Worm (Caenorhabditis elegans) whole organism, L1 larva: Measurements from ENCODE around the gene cpr-8.

ENCODE experiments used
- C34B4.2 ChIP-seq: sonication (generic microtip); optimal IDR thresholded peaks from 2 replicates; lab custom pipeline; 2017; ENCODE audit warnings: mild to moderate bottlenecking, missing genetic modification characterization, missing compliant biosample characterization
- aha-1 ChIP-seq: fragments of 150-350 bp; optimal IDR thresholded peaks from 2 replicates; lab custom pipeline; 2014; ENCODE audit warnings: missing biosample characterization, missing genetic modification characterization
- ama-1 ChIP-seq: fragments of 150-350 bp; optimal IDR thresholded peaks from 2 replicates; lab custom pipeline; 2014
- blmp-1 ChIP-seq: fragments of 150-350 bp; optimal IDR thresholded peaks from 2 replicates; lab custom pipeline; 2014; ENCODE audit warnings: missing biosample characterization, missing genetic modification characterization
- ceh-8 ChIP-seq: fragments of 200-800 bp; sonication (Bioruptor generic); optimal IDR thresholded peaks from 2 replicates; lab custom pipeline; 2018; ENCODE audit warnings: mild to moderate bottlenecking, missing genetic modification characterization, moderate library complexity, missing compliant biosample characterization
- ceh-82 ChIP-seq, 3 experiments: fragments of 150-350 bp in 1 of 3; sonication (generic microtip) in 2 of 3; optimal IDR thresholded peaks; 2 replicates each; lab custom pipeline; 2014 to 2017; ENCODE audit warnings: missing biosample characterization in 3 of 3, missing genetic modification characterization in 3 of 3
- ceh-88 ChIP-seq: fragments of 200-800 bp; sonication (Bioruptor generic); IDR thresholded peaks from 2 replicates; pipeline ENCODE4 v1.3.6; 2022; ENCODE audit warnings: missing genetic modification characterization, missing compliant biosample characterization
- ceh-90 ChIP-seq: sonication (generic microtip); optimal IDR thresholded peaks from 2 replicates; lab custom pipeline; 2016; ENCODE audit warnings: missing genetic modification characterization, missing compliant biosample characterization
- efl-3 ChIP-seq: fragments of 200-800 bp; sonication (Bioruptor generic); optimal IDR thresholded peaks from 2 replicates; lab custom pipeline; 2018; ENCODE audit warnings: mild to moderate bottlenecking, missing genetic modification characterization, missing compliant biosample characterization
- egl-13 ChIP-seq: sonication (generic microtip); optimal IDR thresholded peaks from 2 replicates; lab custom pipeline; 2016; ENCODE audit warnings: missing genotype, missing genetic modification reagents, missing genetic modification characterization, missing compliant biosample characterization
- ets-5 ChIP-seq: fragments of 200-800 bp; sonication (Bioruptor generic); IDR thresholded peaks from 2 replicates; pipeline ENCODE4 v1.3.6; 2022; ENCODE audit warnings: missing genetic modification characterization, missing compliant biosample characterization
- fos-1 ChIP-seq: fragments of 150-350 bp; optimal IDR thresholded peaks from 2 replicates; lab custom pipeline; 2014; ENCODE audit warnings: missing biosample characterization, missing genetic modification characterization
- hlh-17 ChIP-seq: fragments of 200-800 bp; sonication (Bioruptor generic); optimal IDR thresholded peaks from 2 replicates; lab custom pipeline; 2018; ENCODE audit warnings: missing genetic modification characterization, mild to moderate bottlenecking, missing compliant biosample characterization, moderate library complexity, borderline replicate concordance
- hpl-2 ChIP-seq: fragments of 150-350 bp; optimal IDR thresholded peaks from 2 replicates; lab custom pipeline; 2014; ENCODE audit warnings: missing biosample characterization, missing genetic modification reagents, missing genetic modification characterization
- isw-1 ChIP-seq: fragments of 200-800 bp; sonication (Bioruptor generic); IDR thresholded peaks from 2 replicates; pipeline ENCODE4 v1.3.6; 2022; ENCODE audit warnings: missing genetic modification characterization, missing compliant biosample characterization
- jun-1 ChIP-seq: fragments of 150-350 bp; optimal IDR thresholded peaks from 2 replicates; lab custom pipeline; 2014; ENCODE audit warnings: missing biosample characterization, missing genetic modification reagents, missing genetic modification characterization
- lin-14 ChIP-seq: fragments of 200-800 bp; sonication (Bioruptor generic); optimal IDR thresholded peaks from 2 replicates; lab custom pipeline; 2018; ENCODE audit warnings: mild to moderate bottlenecking, missing genetic modification characterization, moderate library complexity, missing compliant biosample characterization
- lin-35 ChIP-seq, 2 experiments: fragments of 150-350 bp; optimal IDR thresholded peaks; 2 replicates each; lab custom pipeline; 2014; ENCODE audit warnings: missing biosample characterization in 2 of 2, missing genetic modification characterization in 2 of 2, missing genetic modification reagents in 2 of 2
- lir-3 ChIP-seq: sonication (generic microtip); optimal IDR thresholded peaks from 2 replicates; lab custom pipeline; 2016; ENCODE audit warnings: mild to moderate bottlenecking, missing genetic modification characterization, moderate library complexity, missing compliant biosample characterization; ENCODE audit not compliant: poor library complexity
- lsy-2 ChIP-seq, 2 experiments: fragments of 150-350 bp; optimal IDR thresholded peaks; 2 replicates each; lab custom pipeline; 2014; ENCODE audit warnings: missing biosample characterization in 2 of 2, missing genetic modification characterization in 2 of 2
- mdl-1 ChIP-seq, 2 experiments: fragments of 150-350 bp; optimal IDR thresholded peaks; 2 replicates each; lab custom pipeline; 2014 to 2017; ENCODE audit warnings: missing biosample characterization in 2 of 2, missing genetic modification characterization in 2 of 2, inconsistent platforms in 1 of 2
- mef-2 ChIP-seq: fragments of 150-350 bp; optimal IDR thresholded peaks from 2 replicates; lab custom pipeline; 2014; ENCODE audit warnings: missing biosample characterization, missing genetic modification characterization
- nhr-11 ChIP-seq: fragments of 150-350 bp; optimal IDR thresholded peaks from 2 replicates; lab custom pipeline; 2014; ENCODE audit warnings: missing biosample characterization, missing genetic modification characterization
- nhr-19 ChIP-seq: fragments of 200-800 bp; sonication (Bioruptor generic); conservative IDR thresholded peaks from 2 replicates; pipeline ENCODE4 v1.3.6; 2022; ENCODE audit warnings: missing genetic modification characterization, missing compliant biosample characterization
- nhr-20 ChIP-seq: sonication (generic microtip); optimal IDR thresholded peaks from 2 replicates; lab custom pipeline; 2016; ENCODE audit warnings: mild to moderate bottlenecking, missing genetic modification characterization, missing compliant biosample characterization
- nhr-84 ChIP-seq: sonication (generic microtip); optimal IDR thresholded peaks from 2 replicates; lab custom pipeline; 2017; ENCODE audit warnings: missing biosample characterization, missing genetic modification characterization
- pag-3 ChIP-seq: sonication (generic microtip); optimal IDR thresholded peaks from 2 replicates; lab custom pipeline; 2017; ENCODE audit warnings: missing genetic modification characterization, mild to moderate bottlenecking, missing compliant biosample characterization, antibody characterized with exemption, borderline replicate concordance; ENCODE audit not compliant: insufficient read depth
- skn-1 ChIP-seq: fragments of 150-350 bp; optimal IDR thresholded peaks from 2 replicates; lab custom pipeline; 2014; ENCODE audit warnings: missing biosample characterization, missing genetic modification characterization
- snpc-4 ChIP-seq: fragments of 150-350 bp; optimal IDR thresholded peaks from 2 replicates; lab custom pipeline; 2014; ENCODE audit warnings: missing biosample characterization, missing genetic modification characterization
- sox-4 ChIP-seq: sonication (generic microtip); optimal IDR thresholded peaks from 2 replicates; lab custom pipeline; 2016; ENCODE audit warnings: missing genetic modification characterization, missing compliant biosample characterization
- tbx-2 ChIP-seq: sonication (generic microtip); optimal IDR thresholded peaks from 2 replicates; lab custom pipeline; 2016; ENCODE audit warnings: missing genetic modification characterization, missing compliant biosample characterization
- unc-86 ChIP-seq: sonication (generic microtip); optimal IDR thresholded peaks from 2 replicates; lab custom pipeline; 2016; ENCODE audit warnings: missing genetic modification characterization, missing compliant biosample characterization
- vab-15 ChIP-seq: sonication (generic microtip); optimal IDR thresholded peaks from 2 replicates; lab custom pipeline; 2017; ENCODE audit warnings: missing genotype, mild to moderate bottlenecking, missing genetic modification characterization, missing compliant biosample characterization
- xbp-1 ChIP-seq: sonication (generic microtip); optimal IDR thresholded peaks from 2 replicates; lab custom pipeline; 2016; ENCODE audit warnings: missing genetic modification characterization, missing compliant biosample characterization
- zag-1 ChIP-seq: fragments of 150-350 bp; optimal IDR thresholded peaks from 2 replicates; lab custom pipeline; 2014; ENCODE audit warnings: missing biosample characterization, missing genetic modification characterization
- zip-4 ChIP-seq: fragments of 200-800 bp; sonication (Bioruptor generic); optimal IDR thresholded peaks from 2 replicates; lab custom pipeline; 2018; ENCODE audit warnings: mild to moderate bottlenecking, missing genetic modification characterization, moderate library complexity, missing compliant biosample characterization
- ztf-4 ChIP-seq: fragments of 150-350 bp; optimal IDR thresholded peaks from 2 replicates; lab custom pipeline; 2014; ENCODE audit warnings: missing biosample characterization, missing genetic modification characterization

Gene cpr-8

DNA sequence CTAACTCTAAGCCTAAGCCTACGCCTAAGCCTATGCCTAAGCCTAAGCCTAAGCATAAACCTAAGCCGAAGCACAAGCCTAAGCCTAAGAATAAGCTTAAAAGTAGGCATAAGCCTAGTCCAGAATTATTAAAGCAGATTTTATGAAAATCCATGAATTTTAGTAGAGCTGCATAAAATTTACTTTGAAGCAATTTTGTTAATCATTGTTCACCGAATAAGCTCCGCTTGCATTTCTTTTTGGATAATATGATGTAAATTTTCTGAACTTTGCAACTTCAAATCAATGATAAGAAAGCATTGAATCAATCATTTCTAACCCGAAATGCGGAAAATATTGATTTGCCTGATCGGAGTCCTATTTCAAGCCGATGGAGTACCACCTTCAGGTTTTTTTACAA lies at the start of gene cpr-8:
Gene cpr-8, plus strand, starts transcription at position 301 of the 400 bp plus-strand sequence.
- TF ChIP-seq mef-2 (no peak), ceh-90 (tag; lab: Kevin White, UChicago) (no peak), hlh-17 (GFP tag; lab: Kevin White, UChicago) (no peak)

DNA sequence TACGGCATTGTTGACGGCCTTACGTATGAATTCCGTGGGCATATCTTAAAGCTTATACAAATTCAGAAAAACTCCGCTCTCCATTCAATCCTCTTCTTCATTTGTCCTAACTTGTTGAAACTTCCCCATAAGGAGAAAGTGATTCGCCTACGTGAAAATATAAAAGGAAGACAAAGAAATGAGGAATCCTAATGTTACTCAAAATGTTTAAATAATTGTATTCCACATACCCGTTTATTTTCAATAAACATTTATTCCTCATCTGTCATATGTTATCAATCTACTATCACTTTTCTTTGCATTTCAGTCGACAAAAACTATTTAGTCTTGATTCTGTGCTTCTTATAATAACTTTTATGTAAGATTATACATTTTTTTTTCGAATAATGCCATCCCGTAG lies 46.4 kb upstream of the cpr-8 start, which contains the start of gene clec-203:
Gene clec-203, plus strand, starts transcription at position 301 of the 400 bp plus-strand sequence.
- TF ChIP-seq vab-15 (no peak), ets-5 (no peak), mef-2 (no peak), ceh-8 (GFP tag; lab: Kevin White, UChicago) (no peak), nhr-19 (GFP tag; lab: Robert Waterston, UW) (no peak), efl-3 (GFP tag; lab: Kevin White, UChicago) (no peak), C34B4.2 (tag; lab: Kevin White, UChicago) (no peak), egl-13 (tag; lab: Kevin White, UChicago) (no peak), unc-86 (tag; lab: Kevin White, UChicago) (no peak), ama-1 (lab: Kevin White, UChicago) (no peak), lin-35 (GFP tag; optimal IDR thresholded peaks at IDR 0.05; lab: Kevin White, UChicago) (no peak), pag-3 (no peak), sox-4 (tag; lab: Kevin White, UChicago) (no peak), lsy-2 (tag; optimal IDR thresholded peaks at IDR 0.05; lab: Kevin White, UChicago) (no peak), skn-1 (tag; lab: Kevin White, UChicago) (no peak), lin-14 (GFP tag; lab: Kevin White, UChicago) (no peak), blmp-1 (no peak), nhr-84 (tag; lab: Kevin White, UChicago) (no peak)

DNA sequence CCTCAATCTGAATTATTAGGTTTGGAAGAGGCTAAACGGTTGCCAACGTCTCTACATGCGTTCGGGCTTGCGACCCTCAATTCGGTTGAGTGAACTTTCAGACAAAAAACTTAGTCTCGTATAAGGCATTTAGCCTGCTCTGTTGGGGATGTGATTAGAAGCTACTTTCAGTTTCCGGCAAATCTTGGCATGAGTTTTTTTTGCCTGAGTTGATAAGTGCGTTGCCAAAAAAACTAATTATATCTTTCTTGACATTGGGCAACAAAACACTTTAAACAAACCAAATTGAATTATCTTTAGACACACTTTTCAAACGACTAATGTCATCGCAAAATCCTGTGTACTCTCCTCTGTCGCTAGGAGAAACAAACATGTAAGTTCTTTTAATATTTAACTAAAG lies 42.0 kb upstream of the cpr-8 start, which contains the start of gene Y50D4B.4:
Gene Y50D4B.4, plus strand, starts transcription at position 301 of the 400 bp plus-strand sequence.
- TF ChIP-seq ceh-82 (tag; optimal IDR thresholded peaks at IDR 0.05; lab: Kevin White, UChicago), result no peak
- TF ChIP-seq fos-1, result no peak
- no peak for TF ChIP-seq nhr-20 (tag; lab: Kevin White, UChicago)
- TF ChIP-seq jun-1 (tag; lab: Kevin White, UChicago), result no peak
- no peak for TF ChIP-seq zip-4 (GFP tag; lab: Kevin White, UChicago)
- no peak for TF ChIP-seq mef-2
- TF ChIP-seq tbx-2 (tag; lab: Kevin White, UChicago), result no peak

DNA sequence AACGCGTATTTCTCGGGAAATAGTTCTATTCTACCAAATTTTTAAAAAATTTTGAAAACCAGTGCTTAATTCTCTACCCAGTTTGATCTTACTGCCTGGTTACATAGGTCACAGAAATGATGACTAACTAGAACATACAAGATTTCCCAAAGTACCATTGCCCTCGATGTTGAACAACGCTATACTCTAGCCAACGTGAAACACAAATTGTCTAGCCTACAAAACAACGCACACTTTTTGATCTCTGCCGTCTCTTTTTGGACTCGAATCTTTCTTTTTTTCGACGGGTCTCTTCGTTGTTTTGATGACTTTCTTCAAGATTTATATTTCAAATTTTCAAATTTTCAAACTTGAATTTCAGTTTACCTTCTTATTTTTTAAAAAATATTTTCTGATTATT lies 34.1 kb upstream of the cpr-8 start, which contains the start of gene Y50D4B.2:
Gene Y50D4B.2, plus strand, starts transcription at position 301 of the 400 bp plus-strand sequence.
- TF ChIP-seq aha-1 (tag; lab: Kevin White, UChicago), result no peak
- TF ChIP-seq unc-86 (tag; lab: Kevin White, UChicago), result no peak
- no peak for TF ChIP-seq lir-3 (tag; lab: Kevin White, UChicago)
- no peak for TF ChIP-seq pag-3
- no peak for TF ChIP-seq ceh-88
- TF ChIP-seq zip-4 (GFP tag; lab: Kevin White, UChicago), result no peak
- TF ChIP-seq snpc-4 (tag; lab: Kevin White, UChicago), result no peak
- TF ChIP-seq ztf-4, result no peak
- TF ChIP-seq, all 84 proteins: peak for 0

DNA sequence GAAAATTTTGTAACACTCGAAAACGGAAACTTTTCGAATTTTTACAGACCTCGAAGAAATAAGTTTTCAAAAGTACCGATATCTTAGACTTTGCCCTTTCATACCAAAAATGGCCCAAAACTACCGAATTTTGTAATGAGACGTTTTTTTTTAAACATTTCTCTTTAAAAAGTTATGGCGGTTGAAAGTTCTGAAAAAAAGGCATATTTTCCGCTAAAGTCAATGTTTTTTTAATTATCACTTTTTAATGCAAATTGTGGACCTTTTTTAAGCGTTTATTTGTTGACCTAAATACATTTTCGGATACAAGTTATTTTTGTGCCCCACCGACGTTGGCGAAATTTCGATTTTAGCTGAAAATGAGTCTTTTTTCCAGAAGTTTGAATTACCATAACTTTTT lies 31.8 kb upstream of the cpr-8 start:
- no peak for TF ChIP-seq nhr-11 (tag; lab: Kevin White, UChicago)
- no peak for TF ChIP-seq ceh-90 (tag; lab: Kevin White, UChicago)
- no peak for TF ChIP-seq pag-3
- TF ChIP-seq nhr-84 (tag; lab: Kevin White, UChicago), result no peak
- TF ChIP-seq xbp-1 (tag; lab: Kevin White, UChicago), result no peak
- no peak for TF ChIP-seq hpl-2 (GFP tag; lab: Kevin White, UChicago)
- TF ChIP-seq aha-1 (tag; lab: Kevin White, UChicago), result no peak
- no peak for TF ChIP-seq mdl-1 (tag; optimal IDR thresholded peaks at IDR 0.05; lab: Kevin White, UChicago)
- no peak for TF ChIP-seq isw-1 (GFP tag; lab: Robert Waterston, UW)
- no peak for TF ChIP-seq ama-1 (lab: Kevin White, UChicago)
- TF ChIP-seq lsy-2 (tag; optimal IDR thresholded peaks at IDR 0.05; lab: Kevin White, UChicago), result no peak
- no peak for TF ChIP-seq zag-1 (tag; lab: Kevin White, UChicago)
